Fruit fly (Drosophila melanogaster) whole organism, prepupa: ENCODE data around the gene CG31855.
A peak's percentile ranks its signal among the peaks of the same experiment; 100 is the strongest.

ENCODE experiments used
- Blimp-1 ChIP-seq: fragments of 200-800 bp; sonication (Bioruptor generic); optimal IDR thresholded peaks from 3 replicates; lab custom pipeline; 2017; ENCODE audit warnings: missing biosample characterization, missing genetic modification characterization, mild to moderate bottlenecking, moderate library complexity, missing genetic modification reagents
- CG10669 ChIP-seq: fragments of 200-800 bp; sonication (Bioruptor generic); optimal IDR thresholded peaks from 3 replicates; lab custom pipeline; 2018; ENCODE audit warnings: missing biosample characterization, mild to moderate bottlenecking, missing genetic modification characterization, moderate library complexity
- CG4318 ChIP-seq: fragments of 200-800 bp; sonication (Bioruptor generic); optimal IDR thresholded peaks from 3 replicates; lab custom pipeline; 2017; ENCODE audit warnings: missing biosample characterization, mild to moderate bottlenecking, missing genetic modification characterization
- CG8632 ChIP-seq: fragments of 200-800 bp; sonication (Bioruptor generic); optimal IDR thresholded peaks from 3 replicates; lab custom pipeline; 2016; ENCODE audit warnings: missing biosample characterization, missing genetic modification characterization
- Eip93F ChIP-seq: fragments of 200-800 bp; sonication (Bioruptor generic); optimal IDR thresholded peaks from 2 replicates; lab custom pipeline; 2016; ENCODE audit warnings: missing biosample characterization, mild to moderate bottlenecking, missing genetic modification characterization
- Hr4 ChIP-seq: fragments of 200-800 bp; sonication (Bioruptor generic); optimal IDR thresholded peaks from 3 replicates; lab custom pipeline; 2016; ENCODE audit warnings: missing biosample characterization, missing genetic modification characterization
- Lpt ChIP-seq: fragments of 200-800 bp; sonication (Bioruptor generic); optimal IDR thresholded peaks from 3 replicates; lab custom pipeline; 2016; ENCODE audit warnings: missing biosample characterization, missing genetic modification characterization
- Smox ChIP-seq: fragments of 200-800 bp; sonication (Bioruptor generic); optimal IDR thresholded peaks from 3 replicates; lab custom pipeline; 2016; ENCODE audit warnings: missing biosample characterization, missing genetic modification characterization
- acj6 ChIP-seq: fragments of 200-800 bp; sonication (Bioruptor generic); optimal IDR thresholded peaks from 3 replicates; lab custom pipeline; 2016; ENCODE audit warnings: missing biosample characterization, missing genetic modification characterization

DNA sequence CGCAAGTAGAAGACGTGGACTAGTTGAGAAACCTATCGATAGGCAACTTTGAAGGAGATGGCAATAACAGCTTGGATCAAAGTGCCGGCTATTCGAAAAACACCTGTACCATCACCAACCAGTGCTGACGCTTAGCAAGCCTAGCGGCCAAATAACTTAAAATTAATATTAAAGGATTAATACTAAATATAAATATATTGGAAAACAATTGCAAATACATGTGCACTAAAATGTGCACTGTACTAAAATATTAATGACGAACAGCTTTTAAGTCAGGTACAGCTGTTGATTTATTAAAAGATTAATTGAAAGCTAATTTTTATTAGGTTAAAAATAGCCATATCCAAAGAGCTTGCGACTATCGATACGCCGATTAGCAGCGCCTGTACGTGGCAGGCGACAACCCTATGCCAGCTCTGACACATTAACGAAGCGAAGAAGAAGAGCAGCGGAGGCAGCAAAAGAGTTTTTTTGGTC, 9.5 kb downstream of the CG31855 start, which contains the start of the genes CG9302 and beta'COP:
- TF ChIP-seq Eip93F (GFP tag; lab: Kevin White, UChicago) (peak; percentile 21), CG8632 (no peak), Smox (no peak), Blimp-1 (GFP tag; lab: Kevin White, UChicago) (no peak), CG10669 (GFP tag; lab: Kevin White, UChicago) (no peak), CG4318 (GFP tag; lab: Kevin White, UChicago) (no peak), acj6 (peak; percentile 72), Lpt (GFP tag; lab: Kevin White, UChicago) (no peak), Hr4 (no peak)
